Worm (Caenorhabditis elegans): Measurements from ENCODE around the gene K12H6.8.
A peak's percentile ranks its signal among the peaks of the same experiment; 100 is the strongest.

Gene K12H6.8

DNA sequence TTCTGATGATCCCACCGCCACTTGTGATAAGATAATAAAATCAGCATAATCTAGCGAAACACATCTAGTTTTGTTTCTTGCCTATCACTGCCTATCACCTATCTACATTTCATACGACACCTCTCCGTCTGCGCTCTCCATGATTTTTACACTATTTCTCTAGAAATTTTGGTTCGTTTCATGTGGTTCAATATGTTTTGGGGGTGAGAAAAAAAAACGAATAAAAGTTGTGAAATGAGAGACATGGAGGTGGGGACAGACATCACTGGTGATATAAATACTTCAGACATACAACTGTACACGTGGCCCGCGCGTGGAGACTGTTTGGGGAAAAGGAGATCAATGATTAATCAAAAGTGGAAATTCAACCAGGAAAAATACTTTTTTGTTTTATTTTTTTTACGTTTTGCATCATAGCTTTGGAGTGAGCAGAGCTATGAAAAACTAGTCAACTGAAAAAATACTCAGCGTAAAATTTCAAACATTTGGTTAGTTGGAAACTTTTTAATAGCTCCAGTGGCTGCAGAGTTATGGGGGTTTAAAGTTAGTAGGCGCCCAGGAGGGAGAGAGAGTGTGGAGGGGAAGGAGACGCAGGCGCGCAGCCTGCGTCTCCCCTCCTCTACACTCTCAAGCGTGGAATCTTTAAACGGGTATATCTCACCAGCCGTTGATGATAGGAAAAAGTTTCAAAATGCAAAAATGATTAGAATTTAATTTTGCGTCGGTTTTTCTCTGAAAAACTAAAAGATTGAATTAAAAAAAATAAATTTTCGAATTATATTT, 24.7 kb upstream of the K12H6.8 start (continued):
- TF ChIP-seq mep-1 (tag; optimal IDR thresholded peaks at IDR 0.05): peak; percentile 16
- TF ChIP-seq ceh-20 (GFP tag; IDR thresholded peaks at IDR 0.05): no peak
- no peak for TF ChIP-seq F44E2.7 (GFP tag; IDR thresholded peaks at IDR 0.05)
- TF ChIP-seq zip-11 (GFP tag; IDR thresholded peaks at IDR 0.05): no peak
- TF ChIP-seq nhr-25 (tag; optimal IDR thresholded peaks at IDR 0.05; ENCODE audit: borderline replicate concordance, insufficient read depth): no peak
- no peak for TF ChIP-seq set-16 (GFP tag; IDR thresholded peaks at IDR 0.05)
- TF ChIP-seq ztf-7 (tag; optimal IDR thresholded peaks at IDR 0.05): no peak
- TF ChIP-seq dpl-1 (GFP tag; optimal IDR thresholded peaks at IDR 0.05): no peak
- TF ChIP-seq ceh-32 (tag; optimal IDR thresholded peaks at IDR 0.05; ENCODE audit: poor library complexity): no peak
- TF ChIP-seq tag-97 (GFP tag; IDR thresholded peaks at IDR 0.05): no peak
- peak; percentile 64 for TF ChIP-seq dve-1 (tag; optimal IDR thresholded peaks at IDR 0.05; ENCODE audit: insufficient read depth)
- TF ChIP-seq mes-2 (tag; optimal IDR thresholded peaks at IDR 0.05; ENCODE audit: poor library complexity, severe bottlenecking): no peak
- TF ChIP-seq lin-15B (tag; optimal IDR thresholded peaks at IDR 0.05): no peak
- TF ChIP-seq D1046.2 (GFP tag; IDR thresholded peaks at IDR 0.05): no peak
- TF ChIP-seq saeg-2 (GFP tag; IDR thresholded peaks at IDR 0.05): no peak
- TF ChIP-seq fkh-10 (GFP tag; optimal IDR thresholded peaks at IDR 0.05): no peak
- no peak for TF ChIP-seq ZK546.5 (tag; optimal IDR thresholded peaks at IDR 0.05)

- TF ChIP-seq aha-1 (tag): peak; percentile 20
- peak in 1 of 2 experiments; percentile 52 for TF ChIP-seq lsy-2 (tag; optimal IDR thresholded peaks at IDR 0.05)
- TF ChIP-seq mdl-1 (tag; optimal IDR thresholded peaks at IDR 0.05): peak in 1 of 2 experiments; percentile 65
- no peak for TF ChIP-seq lin-38 (GFP tag; IDR thresholded peaks at IDR 0.05)
- peak; percentile 48 for TF ChIP-seq dmd-6 (GFP tag; IDR thresholded peaks at IDR 0.05)
- peak; percentile 1 for TF ChIP-seq fkh-10 (GFP tag; optimal IDR thresholded peaks at IDR 0.05)
- peak; percentile 52 for TF ChIP-seq mep-1 (tag; optimal IDR thresholded peaks at IDR 0.05)
- TF ChIP-seq cey-2 (tag; optimal IDR thresholded peaks at IDR 0.05; ENCODE audit: borderline replicate concordance, insufficient read depth): no peak
- 0 out of 2 replicates have a peak, but pooled peaks have one; percentile 20 for TF ChIP-seq pha-4 (GFP tag; IDR thresholded peaks at IDR 0.05)
- TF ChIP-seq pha-4 (tag; optimal IDR thresholded peaks at IDR 0.05): no peak
- peak; percentile 26 for TF ChIP-seq hlh-30 (tag; optimal IDR thresholded peaks at IDR 0.05; ENCODE audit: insufficient read depth)
- TF ChIP-seq mes-2 (tag; optimal IDR thresholded peaks at IDR 0.05; ENCODE audit: poor library complexity, severe bottlenecking): peak; percentile 0
- TF ChIP-seq ztf-11 (tag; optimal IDR thresholded peaks at IDR 0.05): no peak
- peak; percentile 19 for TF ChIP-seq nhr-6 (tag; optimal IDR thresholded peaks at IDR 0.05)
- peak; percentile 43 for TF ChIP-seq hlh-11 (tag; optimal IDR thresholded peaks at IDR 0.05)
These were observed 23.5 kb upstream of the K12H6.8 start for ce11 chrII:2804245-2804644.

- TF ChIP-seq hmg-1.1 (GFP tag; IDR thresholded peaks at IDR 0.05): no peak
- no peak for TF ChIP-seq egl-43 (GFP tag; IDR thresholded peaks at IDR 0.05)
- no peak for TF ChIP-seq nhr-237 (tag; optimal IDR thresholded peaks at IDR 0.05)
- no peak for TF ChIP-seq ztf-11 (tag; optimal IDR thresholded peaks at IDR 0.05)
- TF ChIP-seq snpc-4 (tag; optimal IDR thresholded peaks at IDR 0.05): no peak
- TF ChIP-seq nhr-111 (GFP tag; optimal IDR thresholded peaks at IDR 0.05): no peak
- peak; percentile 37 for TF ChIP-seq hlh-11 (tag; optimal IDR thresholded peaks at IDR 0.05)
- no peak for TF ChIP-seq nhr-77 (tag; optimal IDR thresholded peaks at IDR 0.05)
- no peak for TF ChIP-seq nhr-76 (tag; optimal IDR thresholded peaks at IDR 0.05)
- no peak for TF ChIP-seq T26A8.4 (GFP tag; IDR thresholded peaks at IDR 0.05)
- peak; percentile 26; the same call in 1 of the 2 replicates for TF ChIP-seq set-16 (GFP tag; IDR thresholded peaks at IDR 0.05)
- TF ChIP-seq unc-39 (tag; optimal IDR thresholded peaks at IDR 0.05): no peak
- no peak for TF ChIP-seq Y5F2A.4 (GFP tag; optimal IDR thresholded peaks at IDR 0.05)
- no peak for TF ChIP-seq ama-1 (optimal IDR thresholded peaks at IDR 0.05)
- no peak for TF ChIP-seq mes-2 (tag; optimal IDR thresholded peaks at IDR 0.05; ENCODE audit: poor library complexity, severe bottlenecking)
- TF ChIP-seq jun-1 (tag; optimal IDR thresholded peaks at IDR 0.05): no peak
- no peak for TF ChIP-seq rbr-2 (tag; optimal IDR thresholded peaks at IDR 0.05)
- no peak for TF ChIP-seq duxl-1 (tag; optimal IDR thresholded peaks at IDR 0.05; ENCODE audit: poor library complexity)
- no peak for TF ChIP-seq ctbp-1 (GFP tag; IDR thresholded peaks at IDR 0.05)
- TF ChIP-seq php-3 (GFP tag; IDR thresholded peaks at IDR 0.05): 0 out of 2 replicates have a peak, but pooled peaks have one; percentile 15
- TF ChIP-seq ZK546.5 (tag; optimal IDR thresholded peaks at IDR 0.05): no peak
- TF ChIP-seq lin-13 (GFP tag; optimal IDR thresholded peaks at IDR 0.05): no peak
- TF ChIP-seq dve-1 (tag; optimal IDR thresholded peaks at IDR 0.05; ENCODE audit: insufficient read depth): peak; percentile 79
These were observed 22.7 kb upstream of the K12H6.8 start for ce11 chrII:2804949-2805348.

Measured in whole organism, L4 larva.